Fruit fly (Drosophila melanogaster): ENCODE measurements around the gene Ste12DOR.

- TF ChIP-seq Ets98B (GFP tag; IDR thresholded peaks at IDR 0.05) (no peak), CG10348 (GFP tag; IDR thresholded peaks at IDR 0.05) (no peak), CG34367 (tag; optimal IDR thresholded peaks at IDR 0.05) (no peak), CG12605 (GFP tag; IDR thresholded peaks at IDR 0.05) (no peak), CG15710 (tag; optimal IDR thresholded peaks at IDR 0.05) (no peak), fd96Ca (GFP tag; IDR thresholded peaks at IDR 0.05) (no peak), D1 (tag; optimal IDR thresholded peaks at IDR 0.05) (no peak), CG32121 (GFP tag; IDR thresholded peaks at IDR 0.05) (no peak), CG8301 (tag; optimal IDR thresholded peaks at IDR 0.05) (no peak), Snoo (tag; optimal IDR thresholded peaks at IDR 0.05) (no peak), CG4496 (GFP tag; IDR thresholded peaks at IDR 0.05) (no peak)
Observed at dm6 chrX:14019048-14019447, 19.0 kb downstream of the Ste12DOR start.

Measured in whole organism, pupa.